Fruit fly (Drosophila melanogaster) whole organism, embryonic: ENCODE measurements around the gene NK7.1.
A peak's percentile ranks its signal among the peaks of the same experiment; 100 is the strongest.

Experiments used
- Antp ChIP-seq: fragments of 200-800 bp; sonication (Bioruptor generic); optimal IDR thresholded peaks from 3 replicates; lab custom pipeline; 2016; ENCODE audit warnings: missing biosample characterization, missing genetic modification characterization
- Asciz ChIP-seq: fragments of 200-800 bp; sonication (Bioruptor generic); optimal IDR thresholded peaks from 2 replicates; lab custom pipeline; 2017; ENCODE audit warnings: missing biosample characterization, mild to moderate bottlenecking, missing genetic modification characterization, missing genetic modification reagents
- Awh ChIP-seq: fragments of 200-800 bp; sonication (Bioruptor generic); IDR thresholded peaks from 2 replicates; pipeline ENCODE4, ENCODE4 v1.3.6; 2022; ENCODE audit warnings: missing biosample characterization, missing genetic modification characterization
- CG10321 ChIP-seq: fragments of 200-800 bp; sonication (Bioruptor generic); IDR thresholded peaks from 2 replicates; pipeline ENCODE4 v1.3.6; 2022; ENCODE audit warnings: missing biosample characterization, missing genetic modification characterization
- CG11504 ChIP-seq: fragments of 200-800 bp; sonication (Bioruptor generic); optimal IDR thresholded peaks from 3 replicates; lab custom pipeline; 2019; ENCODE audit warnings: missing biosample characterization, mild to moderate bottlenecking, missing genetic modification characterization, moderate library complexity
- CG11560 ChIP-seq: fragments of 200-800 bp; sonication (Bioruptor generic); IDR thresholded peaks from 3 replicates; pipeline ENCODE4 v1.3.6; 2022; ENCODE audit warnings: missing biosample characterization, missing genetic modification characterization
- CG12769 ChIP-seq: fragments of 200-800 bp; sonication (Bioruptor generic); optimal IDR thresholded peaks from 2 replicates; lab custom pipeline; 2019; ENCODE audit warnings: missing biosample characterization, mild to moderate bottlenecking, missing genetic modification characterization, moderate library complexity
- CG13775 ChIP-seq: fragments of 200-800 bp; sonication (Bioruptor generic); optimal IDR thresholded peaks from 3 replicates; lab custom pipeline; 2017; ENCODE audit warnings: missing biosample characterization, mild to moderate bottlenecking, missing genetic modification characterization
- CG15479 ChIP-seq: fragments of 200-800 bp; sonication (Bioruptor generic); optimal IDR thresholded peaks from 3 replicates; lab custom pipeline; 2019; ENCODE audit warnings: missing biosample characterization, mild to moderate bottlenecking, missing genetic modification characterization, moderate library complexity
- CG1602 ChIP-seq: fragments of 200-800 bp; sonication (Bioruptor generic); optimal IDR thresholded peaks from 3 replicates; lab custom pipeline; 2016; ENCODE audit warnings: missing biosample characterization, missing genetic modification characterization
- CG17612 ChIP-seq: fragments of 200-800 bp; sonication (Bioruptor generic); IDR thresholded peaks from 2 replicates; pipeline ENCODE4 v1.3.6; 2022; ENCODE audit warnings: missing biosample characterization, missing genetic modification characterization
- CG18476 ChIP-seq: fragments of 200-800 bp; sonication (Bioruptor generic); optimal IDR thresholded peaks from 2 replicates; lab custom pipeline; 2016; ENCODE audit warnings: missing biosample characterization, mild to moderate bottlenecking, missing genetic modification characterization
- CG2120 ChIP-seq: fragments of 200-800 bp; sonication (Bioruptor generic); optimal IDR thresholded peaks from 3 replicates; lab custom pipeline; 2016; ENCODE audit warnings: missing biosample characterization, missing genetic modification characterization
- CG2129 ChIP-seq: fragments of 200-800 bp; sonication (Bioruptor generic); IDR thresholded peaks from 2 replicates; pipeline ENCODE4 v1.3.6; 2022; ENCODE audit warnings: missing biosample characterization, missing genetic modification characterization; ENCODE audit not compliant: partially characterized antibody
- CG6813 ChIP-seq: fragments of 200-800 bp; sonication (Bioruptor generic); optimal IDR thresholded peaks from 2 replicates; lab custom pipeline; 2017; ENCODE audit warnings: missing biosample characterization, missing genetic modification characterization, mild to moderate bottlenecking, moderate library complexity, missing genetic modification reagents
- CG9215 ChIP-seq: fragments of 200-800 bp; sonication (Bioruptor generic); IDR thresholded peaks from 2 replicates; pipeline ENCODE4 v1.3.6; 2022; ENCODE audit warnings: missing biosample characterization, missing genetic modification characterization
- Dad ChIP-seq: fragments of 200-800 bp; sonication (Bioruptor generic); optimal IDR thresholded peaks from 3 replicates; lab custom pipeline; 2016; ENCODE audit warnings: missing biosample characterization, missing genetic modification characterization
- Dfd ChIP-seq, 2 experiments: fragments of >200 bp; optimal IDR thresholded peaks; 2 replicates each; lab custom pipeline; 2017; ENCODE audit warnings: missing biosample characterization in 2 of 2, missing genetic modification characterization in 2 of 2
- Dip2 ChIP-seq: fragments of 200-800 bp; sonication (Bioruptor generic); IDR thresholded peaks from 2 replicates; pipeline ENCODE4 v1.3.6; 2022; ENCODE audit warnings: missing biosample characterization, missing genetic modification characterization
- Drgx ChIP-seq: fragments of 200-800 bp; sonication (Bioruptor generic); IDR thresholded peaks from 2 replicates; pipeline ENCODE4 v1.3.6; 2022; ENCODE audit warnings: missing biosample characterization, missing genetic modification characterization
- Hr3 ChIP-seq: fragments of 200-800 bp; sonication (Bioruptor generic); optimal IDR thresholded peaks from 3 replicates; lab custom pipeline; 2016; ENCODE audit warnings: missing biosample characterization, missing genetic modification characterization
- Hr51 ChIP-seq, 2 experiments: fragments of 200-800 bp; sonication (Bioruptor generic); optimal IDR thresholded peaks; 2 replicates in 1 of 2; 3 replicates in 1 of 2; lab custom pipeline; 2016 to 2018; ENCODE audit warnings: missing biosample characterization in 2 of 2, missing genetic modification characterization in 2 of 2, mild to moderate bottlenecking in 1 of 2, moderate library complexity in 1 of 2
- Hr78 ChIP-seq, 2 experiments: fragments of 200-800 bp in 1 of 2; fragments of >200 bp in 1 of 2; sonication (Bioruptor generic) in 1 of 2; optimal IDR thresholded peaks; 2 replicates each; lab custom pipeline; 2017 to 2019; ENCODE audit warnings: missing biosample characterization in 2 of 2, missing genetic modification characterization in 2 of 2, mild to moderate bottlenecking in 1 of 2, moderate library complexity in 1 of 2
- Lim3 ChIP-seq: fragments of 200-800 bp; sonication (Bioruptor generic); IDR thresholded peaks from 2 replicates; pipeline ENCODE4 v1.3.6; 2022; ENCODE audit warnings: missing biosample characterization, missing genetic modification characterization
- MBD-R2 ChIP-seq: fragments of 200-800 bp; sonication (Bioruptor generic); IDR thresholded peaks from 2 replicates; pipeline ENCODE4 v1.3.6; 2022; ENCODE audit warnings: missing biosample characterization, missing genetic modification characterization
- Max ChIP-seq: fragments of 200-800 bp; sonication (Bioruptor generic); optimal IDR thresholded peaks from 2 replicates; lab custom pipeline; 2016; ENCODE audit warnings: missing biosample characterization, mild to moderate bottlenecking, missing genetic modification characterization
- Poxn ChIP-seq: fragments of 200-800 bp; sonication (Bioruptor generic); IDR thresholded peaks from 2 replicates; pipeline ENCODE4 v1.3.6; 2022; ENCODE audit warnings: missing biosample characterization, missing genetic modification characterization
- Ptx1 ChIP-seq: fragments of 200-800 bp; sonication (Bioruptor generic); IDR thresholded peaks from 2 replicates; pipeline ENCODE4 v1.3.6; 2022; ENCODE audit warnings: missing biosample characterization, missing genetic modification characterization
- Sox100B ChIP-seq: fragments of 200-800 bp; sonication (Bioruptor generic); optimal IDR thresholded peaks from 3 replicates; lab custom pipeline; 2018; ENCODE audit warnings: missing biosample characterization, mild to moderate bottlenecking, missing genetic modification characterization
- Xrp1 ChIP-seq: fragments of 200-800 bp; sonication (Bioruptor generic); IDR thresholded peaks from 2 replicates; pipeline ENCODE4 v1.3.6; 2022; ENCODE audit warnings: missing biosample characterization, missing genetic modification characterization
- aop ChIP-seq: fragments of 200-800 bp; sonication (Bioruptor generic); IDR thresholded peaks from 2 replicates; pipeline ENCODE4 v1.3.6; 2022; ENCODE audit warnings: missing biosample characterization, missing genetic modification characterization
- br ChIP-seq: fragments of >200 bp; optimal IDR thresholded peaks from 2 replicates; lab custom pipeline; 2017
- bsh ChIP-seq, 2 experiments: fragments of 200-800 bp; sonication (Bioruptor generic); optimal IDR thresholded peaks; 2 replicates each; lab custom pipeline; 2017 to 2018; ENCODE audit warnings: mild to moderate bottlenecking in 2 of 2, missing biosample characterization in 2 of 2, missing genetic modification characterization in 2 of 2, moderate library complexity in 1 of 2
- danr ChIP-seq: fragments of 200-800 bp; sonication (Bioruptor generic); IDR thresholded peaks from 2 replicates; pipeline ENCODE4 v1.3.6; 2022; ENCODE audit warnings: missing biosample characterization, missing genetic modification characterization
- dmrt99B ChIP-seq: fragments of 200-800 bp; sonication (Bioruptor generic); optimal IDR thresholded peaks from 2 replicates; lab custom pipeline; 2018; ENCODE audit warnings: missing biosample characterization, mild to moderate bottlenecking, missing genetic modification characterization, moderate library complexity
- emc ChIP-seq: fragments of 200-800 bp; sonication (Bioruptor generic); optimal IDR thresholded peaks from 2 replicates; lab custom pipeline; 2016; ENCODE audit warnings: missing biosample characterization, missing genetic modification characterization
- fd96Cb ChIP-seq: fragments of 200-800 bp; sonication (Bioruptor generic); optimal IDR thresholded peaks from 2 replicates; lab custom pipeline; 2018; ENCODE audit warnings: missing biosample characterization, mild to moderate bottlenecking, missing genetic modification characterization, moderate library complexity
- gcm ChIP-seq: fragments of 200-800 bp; sonication (Bioruptor generic); optimal IDR thresholded peaks from 2 replicates; lab custom pipeline; 2019; ENCODE audit warnings: missing biosample characterization, mild to moderate bottlenecking, missing genetic modification characterization, moderate library complexity
- gem ChIP-seq: fragments of 200-800 bp; sonication (Bioruptor generic); optimal IDR thresholded peaks from 2 replicates; lab custom pipeline; 2019; ENCODE audit warnings: missing biosample characterization, mild to moderate bottlenecking, missing genetic modification characterization, moderate library complexity
- h ChIP-seq: fragments of >200 bp; optimal IDR thresholded peaks from 2 replicates; lab custom pipeline; 2017
- kah ChIP-seq: fragments of 200-800 bp; sonication (Bioruptor generic); optimal IDR thresholded peaks from 2 replicates; lab custom pipeline; 2018; ENCODE audit warnings: missing biosample characterization, mild to moderate bottlenecking, missing genetic modification characterization
- klu ChIP-seq: fragments of 200-800 bp; sonication (Bioruptor generic); IDR thresholded peaks from 2 replicates; pipeline ENCODE4 v1.3.6; 2022; ENCODE audit warnings: missing biosample characterization, missing genetic modification characterization
- nom ChIP-seq: fragments of 200-800 bp; sonication (Bioruptor generic); optimal IDR thresholded peaks from 2 replicates; lab custom pipeline; 2017; ENCODE audit warnings: missing biosample characterization, missing genetic modification characterization, mild to moderate bottlenecking, moderate library complexity, missing genetic modification reagents
- phol ChIP-seq: fragments of 200-800 bp; sonication (Bioruptor generic); optimal IDR thresholded peaks from 3 replicates; lab custom pipeline; 2018; ENCODE audit warnings: missing biosample characterization, mild to moderate bottlenecking, missing genetic modification characterization, moderate library complexity
- schlank ChIP-seq: fragments of 200-800 bp; sonication (Bioruptor generic); optimal IDR thresholded peaks from 2 replicates; lab custom pipeline; 2018; ENCODE audit warnings: missing biosample characterization, mild to moderate bottlenecking, missing genetic modification characterization
- sens ChIP-seq: fragments of 200-800 bp; sonication (Bioruptor generic); peaks from one replicate; lab custom pipeline; 2016; ENCODE audit warnings: missing biosample characterization, missing genetic modification characterization
- tll ChIP-seq, 2 experiments: fragments of 200-800 bp in 1 of 2; fragments of >200 bp in 1 of 2; sonication (Bioruptor generic) in 1 of 2; optimal IDR thresholded peaks; 2 replicates each; lab custom pipeline; 2017 to 2019; ENCODE audit warnings: missing biosample characterization in 2 of 2, missing genetic modification characterization in 2 of 2, mild to moderate bottlenecking in 1 of 2, moderate library complexity in 1 of 2
- tup ChIP-seq: fragments of 200-800 bp; sonication (Bioruptor generic); optimal IDR thresholded peaks from 2 replicates; lab custom pipeline; 2016; ENCODE audit warnings: missing biosample characterization, mild to moderate bottlenecking, missing genetic modification characterization, moderate library complexity
- vnd ChIP-seq: fragments of 200-800 bp; sonication (Bioruptor generic); IDR thresholded peaks from 3 replicates; pipeline ENCODE4 v1.3.6; 2022; ENCODE audit warnings: missing biosample characterization, missing genetic modification characterization; ENCODE audit not compliant: partially characterized antibody

Gene NK7.1

DNA sequence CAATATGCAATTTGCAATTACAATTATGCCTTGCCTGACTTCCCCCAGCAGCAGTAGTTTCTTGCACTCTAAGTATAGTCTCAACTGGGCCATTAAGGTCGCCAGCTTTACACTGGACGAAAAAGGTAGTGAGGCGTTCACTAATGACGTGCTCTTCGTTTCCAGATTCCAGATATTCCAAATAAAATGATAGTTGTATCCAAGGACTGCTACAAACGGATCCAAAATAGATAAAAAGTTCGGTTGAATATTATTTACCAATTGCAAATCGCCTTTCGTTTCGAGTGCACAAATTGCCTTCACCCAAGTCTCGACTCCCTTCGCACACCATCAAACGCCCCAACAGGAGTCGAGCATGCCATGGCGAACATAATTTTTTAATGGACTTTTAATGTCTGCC is 17.7 kb upstream of the NK7.1 start (continued):
- TF ChIP-seq kah (no peak), CG11504 (tag; lab: Kevin White, UChicago) (peak; percentile 3), bsh (GFP tag; optimal IDR thresholded peaks at IDR 0.05; lab: Kevin White, UChicago) (peak in 1 of 2 experiments; percentile 62), CG10321 (no peak), Asciz (GFP tag; lab: Kevin White, UChicago) (no peak), Dfd (GFP tag; optimal IDR thresholded peaks at IDR 0.05; lab: Kevin White, UChicago) (no peak), h (lab: Kevin White, UChicago) (no peak), dmrt99B (peak; percentile 4), Hr3 (GFP tag; lab: Kevin White, UChicago) (no peak), CG6813 (GFP tag; lab: Kevin White, UChicago) (no peak), Drgx (GFP tag; lab: Robert Waterston, UW) (peak; percentile 79), vnd (GFP tag; lab: Robert Waterston, UW) (no peak), CG12769 (tag; lab: Kevin White, UChicago) (peak; percentile 5), CG1602 (GFP tag; lab: Kevin White, UChicago) (no peak), Antp (GFP tag; lab: Kevin White, UChicago) (no peak), gem (no peak), Hr51 (GFP tag; optimal IDR thresholded peaks at IDR 0.05; lab: Kevin White, UChicago) (peak in 1 of 2 experiments; percentile 27)

DNA sequence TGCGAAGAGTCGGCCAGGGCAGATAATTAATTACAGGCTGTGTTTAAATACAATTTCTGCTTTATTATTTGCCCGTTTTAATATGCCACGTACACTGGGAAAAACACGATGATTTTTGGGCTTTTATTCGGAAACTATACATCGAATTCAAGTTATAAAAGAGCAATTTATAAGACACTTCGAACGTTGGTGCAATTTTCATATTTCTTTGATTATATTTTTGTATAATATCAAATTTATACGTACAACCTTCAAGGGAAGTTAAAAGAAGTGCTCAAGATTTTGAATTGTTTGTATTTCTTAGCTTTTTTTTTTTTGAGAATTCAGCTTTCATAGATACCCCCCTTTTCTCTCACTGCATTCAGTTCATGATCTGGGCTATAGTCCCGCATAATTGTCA is 16.5 kb upstream of the NK7.1 start:
- peak; percentile 6 for TF ChIP-seq Sox100B (GFP tag; lab: Kevin White, UChicago)
- TF ChIP-seq danr (GFP tag; lab: Robert Waterston, UW): no peak
- no peak for TF ChIP-seq Lim3 (GFP tag; lab: Robert Waterston, UW)
- TF ChIP-seq CG2120 (GFP tag; lab: Kevin White, UChicago): no peak
- TF ChIP-seq CG11504 (tag; lab: Kevin White, UChicago): peak; percentile 15
- peak; percentile 6 for TF ChIP-seq fd96Cb (tag; lab: Kevin White, UChicago)
- TF ChIP-seq Drgx (GFP tag; lab: Robert Waterston, UW): peak; percentile 34; the same call in 1 of the 2 replicates
- peak; percentile 31 for TF ChIP-seq nom (GFP tag; lab: Kevin White, UChicago)
- TF ChIP-seq Ptx1 (GFP tag; lab: Robert Waterston, UW): 0 out of 2 replicates have a peak, but pooled peaks have one; percentile 6
- TF ChIP-seq aop (GFP tag; lab: Robert Waterston, UW): no peak
- TF ChIP-seq gcm (GFP tag; lab: Kevin White, UChicago): peak; percentile 22
- no peak for TF ChIP-seq CG17612 (GFP tag; lab: Robert Waterston, UW)
- TF ChIP-seq sens (GFP tag; lab: Kevin White, UChicago): peak; percentile 8
- no peak for TF ChIP-seq CG13775 (GFP tag; lab: Kevin White, UChicago)
- TF ChIP-seq tup (GFP tag; lab: Kevin White, UChicago): no peak
- peak; percentile 6 for TF ChIP-seq phol
- TF ChIP-seq emc (GFP tag; lab: Kevin White, UChicago): no peak

DNA sequence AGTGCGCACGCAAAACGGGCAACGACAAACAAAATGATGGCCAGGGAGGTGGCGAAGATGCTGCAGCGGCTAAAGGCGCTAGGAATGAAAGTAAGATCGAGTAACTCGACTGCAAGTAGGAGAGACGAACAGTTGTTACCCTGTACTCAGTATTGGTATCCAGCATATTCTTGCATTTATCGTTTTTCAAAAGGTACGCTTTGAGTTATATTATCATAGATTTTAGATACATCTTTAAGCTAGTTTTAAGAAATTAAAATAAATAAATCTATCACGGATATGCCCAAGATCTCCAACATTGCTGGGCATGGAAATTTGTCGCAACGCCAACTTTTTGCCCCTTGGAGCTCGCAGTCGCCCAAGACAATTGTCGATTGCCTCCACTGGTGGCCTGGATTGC is 15.1 kb upstream of the NK7.1 start:
- TF ChIP-seq CG2129: no peak
- no peak for TF ChIP-seq tll (GFP tag; optimal IDR thresholded peaks at IDR 0.05; lab: Kevin White, UChicago)
- no peak for TF ChIP-seq CG9215
- TF ChIP-seq CG11560 (tag; lab: Robert Waterston, UW): 0 out of 3 replicates have a peak, but pooled peaks have one; percentile 19
- no peak for TF ChIP-seq Max (GFP tag; lab: Kevin White, UChicago)
- TF ChIP-seq Hr78 (GFP tag; optimal IDR thresholded peaks at IDR 0.05; lab: Kevin White, UChicago): no peak
- no peak for TF ChIP-seq Dad
- no peak for TF ChIP-seq Poxn (GFP tag; lab: Robert Waterston, UW)
- no peak for TF ChIP-seq CG18476
- no peak for TF ChIP-seq br
- TF ChIP-seq Awh (GFP tag; lab: Robert Waterston, UW): no peak
- TF ChIP-seq schlank (tag; lab: Kevin White, UChicago): no peak
- TF ChIP-seq Xrp1 (GFP tag; lab: Robert Waterston, UW): peak; percentile 55; the same call in 1 of the 2 replicates
- no peak for TF ChIP-seq CG15479 (GFP tag; lab: Kevin White, UChicago)
- TF ChIP-seq MBD-R2 (GFP tag; lab: Robert Waterston, UW): no peak
- no peak for TF ChIP-seq klu (GFP tag; lab: Robert Waterston, UW)
- peak; percentile 6 for TF ChIP-seq CG2120 (GFP tag; lab: Kevin White, UChicago)
- no peak for TF ChIP-seq Dip2 (GFP tag; lab: Robert Waterston, UW)
